Worm (Caenorhabditis elegans): ENCODE results near the gene cnt-2.

The cnt-2 gene

ce11 chrIII:10654718-10655117 lies at the start of gene cnt-2:
cnt-2 (plus strand) TSS chrIII:10655018.
- TF ChIP-seq Y116A8C.19 (tag; optimal IDR thresholded peaks at IDR 0.05; ENCODE audit: borderline replicate concordance) (no peak), blmp-1 (tag; optimal IDR thresholded peaks at IDR 0.05) (peak; percentile 30), swsn-7 (tag; optimal IDR thresholded peaks at IDR 0.05) (no peak)

DNA sequence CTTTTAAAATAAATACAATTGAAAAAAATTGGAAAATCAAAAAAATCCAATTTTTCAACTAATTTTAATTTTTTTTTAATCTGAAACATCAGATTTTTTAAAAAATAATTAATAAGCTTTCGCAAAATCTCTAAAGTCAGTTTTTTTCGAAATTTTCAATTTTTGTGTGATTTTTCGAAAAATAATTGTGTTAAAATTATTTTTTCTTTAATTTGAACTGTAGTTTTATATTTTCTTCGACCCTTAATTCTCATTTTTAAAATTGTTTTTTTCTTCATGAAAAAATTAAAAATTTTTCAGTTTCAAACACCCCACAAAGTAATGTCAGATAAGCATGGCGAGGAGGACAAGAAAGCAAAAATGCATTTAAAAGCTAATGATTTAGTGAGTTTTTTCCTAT lies 49.8 kb upstream of the cnt-2 start, which contains the start of gene rabx-5:
Gene rabx-5, plus strand, starts transcription at position 301 of the 400 bp plus-strand sequence.
- TF ChIP-seq zip-4 (GFP tag; optimal IDR thresholded peaks at IDR 0.05) = no peak
- no peak for TF ChIP-seq nhr-90 (tag; optimal IDR thresholded peaks at IDR 0.05; ENCODE audit: poor library complexity)
- TF ChIP-seq ztf-11 (tag; optimal IDR thresholded peaks at IDR 0.05) = no peak
- no peak for TF ChIP-seq nhr-11 (tag; optimal IDR thresholded peaks at IDR 0.05)
- TF ChIP-seq mdl-1 (tag; optimal IDR thresholded peaks at IDR 0.05) = no peak
- no peak for TF ChIP-seq C16A3.4 (tag; optimal IDR thresholded peaks at IDR 0.05)
- TF ChIP-seq lir-3 (tag; optimal IDR thresholded peaks at IDR 0.05; ENCODE audit: poor library complexity) = no peak

DNA sequence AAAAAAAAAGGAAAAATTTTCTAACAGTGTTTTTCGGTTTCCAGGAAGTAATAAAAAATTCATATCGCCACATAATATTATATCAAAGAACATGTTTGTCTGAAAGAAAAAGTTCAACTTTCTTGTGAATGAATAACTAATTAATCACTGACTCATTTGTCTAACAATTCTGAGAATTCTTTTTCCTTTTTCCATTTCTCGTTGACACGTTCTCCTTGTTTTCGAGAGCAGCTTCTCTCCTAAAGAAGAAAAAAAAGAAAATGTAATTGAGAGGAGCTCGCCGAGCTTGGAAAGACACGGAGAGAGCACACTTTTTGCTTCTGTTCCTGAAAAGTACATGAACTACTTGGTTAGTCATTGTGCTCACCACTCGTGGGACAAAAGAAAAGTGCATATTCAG lies 46.7 kb upstream of the cnt-2 start:
- TF ChIP-seq pax-3 (tag; optimal IDR thresholded peaks at IDR 0.05) = no peak
- TF ChIP-seq aly-2 (tag; optimal IDR thresholded peaks at IDR 0.05) = no peak
- TF ChIP-seq egl-13 (tag; optimal IDR thresholded peaks at IDR 0.05) = peak; percentile 13
- TF ChIP-seq fkh-10 (GFP tag; optimal IDR thresholded peaks at IDR 0.05) = no peak
- no peak for TF ChIP-seq tbx-2 (tag; optimal IDR thresholded peaks at IDR 0.05)
- TF ChIP-seq F16B12.6 (tag; optimal IDR thresholded peaks at IDR 0.05) = no peak
- TF ChIP-seq lin-39 (tag; optimal IDR thresholded peaks at IDR 0.05) = no peak
- TF ChIP-seq unc-86 (tag; optimal IDR thresholded peaks at IDR 0.05) = peak; percentile 51
- TF ChIP-seq fkh-8 (tag; optimal IDR thresholded peaks at IDR 0.05) = peak; percentile 54
- no peak for TF ChIP-seq nhr-85 (tag)
- no peak for TF ChIP-seq nhr-76 (tag; optimal IDR thresholded peaks at IDR 0.05)
- no peak for TF ChIP-seq isw-1 (GFP tag; IDR thresholded peaks at IDR 0.05)
- no peak for TF ChIP-seq hlh-4 (tag; optimal IDR thresholded peaks at IDR 0.05)
- no peak for TF ChIP-seq elt-3 (tag; optimal IDR thresholded peaks at IDR 0.05)
- TF ChIP-seq dpl-1 (GFP tag; optimal IDR thresholded peaks at IDR 0.05) = no peak
- no peak for TF ChIP-seq nhr-77 (tag; optimal IDR thresholded peaks at IDR 0.05)
- TF ChIP-seq nhr-71 (tag; optimal IDR thresholded peaks at IDR 0.05) = peak; percentile 41
- TF ChIP-seq vab-15 (tag; optimal IDR thresholded peaks at IDR 0.05) = no peak
- no peak for TF ChIP-seq swsn-7 (tag; optimal IDR thresholded peaks at IDR 0.05)
- no peak for TF ChIP-seq lin-13 (GFP tag; optimal IDR thresholded peaks at IDR 0.05)
- no peak for TF ChIP-seq nhr-237 (tag; optimal IDR thresholded peaks at IDR 0.05)
- TF ChIP-seq blmp-1 (tag; optimal IDR thresholded peaks at IDR 0.05) = no peak
- TF ChIP-seq nhr-20 (tag; optimal IDR thresholded peaks at IDR 0.05) = no peak
- no peak for TF ChIP-seq C16A3.4 (tag; optimal IDR thresholded peaks at IDR 0.05)
- no peak for TF ChIP-seq sox-4 (tag; optimal IDR thresholded peaks at IDR 0.05)
- TF ChIP-seq mef-2 (tag; optimal IDR thresholded peaks at IDR 0.05) = no peak
- TF ChIP-seq rnt-1 (tag; optimal IDR thresholded peaks at IDR 0.05) = no peak
- no peak for TF ChIP-seq hlh-17 (GFP tag; optimal IDR thresholded peaks at IDR 0.05; ENCODE audit: borderline replicate concordance)
- TF ChIP-seq dsc-1 (tag; optimal IDR thresholded peaks at IDR 0.05) = peak; percentile 69
- peak; percentile 36 for TF ChIP-seq nhr-47 (tag; optimal IDR thresholded peaks at IDR 0.05)
- TF ChIP-seq unc-62 (GFP tag; optimal IDR thresholded peaks at IDR 0.05) = no peak
- no peak for TF ChIP-seq unc-30 (tag; optimal IDR thresholded peaks at IDR 0.05)
- no peak for TF ChIP-seq mep-1 (tag; optimal IDR thresholded peaks at IDR 0.05)
- TF ChIP-seq elt-2 (tag; optimal IDR thresholded peaks at IDR 0.05) = no peak
- TF ChIP-seq ces-1 (GFP tag; optimal IDR thresholded peaks at IDR 0.05) = no peak
- no peak for TF ChIP-seq jun-1 (tag; optimal IDR thresholded peaks at IDR 0.05)
- TF ChIP-seq nhr-90 (tag; optimal IDR thresholded peaks at IDR 0.05; ENCODE audit: poor library complexity) = no peak
- TF ChIP-seq ceh-8 (GFP tag; optimal IDR thresholded peaks at IDR 0.05) = no peak
- no peak for TF ChIP-seq efl-1 (optimal IDR thresholded peaks at IDR 0.05)
- peak in 1 of 2 experiments; percentile 86 for TF ChIP-seq efl-1 (GFP tag; optimal IDR thresholded peaks at IDR 0.05 in 1 of 2)
